Worm (Caenorhabditis elegans) whole organism, young adult: ENCODE data around the gene C14C10.1.

Source experiments
- F22D6.2 ChIP-seq: sonication (generic microtip); optimal IDR thresholded peaks from 2 replicates; lab custom pipeline; 2016; ENCODE audit warnings: mild to moderate bottlenecking, missing genetic modification characterization, missing compliant biosample characterization
- Y53G8AR.9 ChIP-seq: fragments of 200-800 bp; sonication (Bioruptor generic); conservative IDR thresholded peaks from 2 replicates; pipeline ENCODE4 v1.3.6; 2022; ENCODE audit warnings: missing genetic modification reagents, missing genetic modification characterization, missing compliant biosample characterization
- ama-1 ChIP-seq, 3 experiments: fragments of 150-350 bp in 1 of 3; sonication (generic microtip) in 2 of 3; optimal IDR thresholded peaks; 2 replicates each; lab custom pipeline; 2014 to 2018; ENCODE audit warnings: missing biosample characterization in 2 of 3, missing genetic modification characterization in 2 of 3, missing genetic modification reagents in 2 of 3
- ets-4 ChIP-seq: fragments of 200-800 bp; sonication (Bioruptor generic); optimal IDR thresholded peaks from 2 replicates; lab custom pipeline; 2018; ENCODE audit warnings: mild to moderate bottlenecking, missing genetic modification characterization, missing compliant biosample characterization
- gei-17 ChIP-seq: fragments of 200-800 bp; sonication (Bioruptor generic); optimal IDR thresholded peaks from 2 replicates; lab custom pipeline; 2018; ENCODE audit warnings: mild to moderate bottlenecking, missing genetic modification characterization, missing compliant biosample characterization
- hrde-1 ChIP-seq: sonication (generic microtip); optimal IDR thresholded peaks from 2 replicates; lab custom pipeline; 2016; ENCODE audit warnings: missing genetic modification characterization, mild to moderate bottlenecking, missing compliant biosample characterization, moderate library complexity, missing genotype, missing genetic modification reagents, borderline replicate concordance
- lin-54 ChIP-seq: fragments of 200-800 bp; sonication (Bioruptor generic); optimal IDR thresholded peaks from 2 replicates; lab custom pipeline; 2018; ENCODE audit warnings: mild to moderate bottlenecking, missing genetic modification characterization, missing compliant biosample characterization
- nfya-1 ChIP-seq: sonication (generic microtip); optimal IDR thresholded peaks from 2 replicates; lab custom pipeline; 2017; ENCODE audit warnings: antibody characterized with exemption, missing compliant biosample characterization, missing genetic modification characterization, borderline replicate concordance; ENCODE audit not compliant: insufficient read depth
- nhr-27 ChIP-seq: fragments of 200-800 bp; sonication (Bioruptor generic); optimal IDR thresholded peaks from 2 replicates; lab custom pipeline; 2018; ENCODE audit warnings: mild to moderate bottlenecking, missing genetic modification characterization, moderate library complexity, missing compliant biosample characterization
- unc-62 ChIP-seq: fragments of 150-350 bp; optimal IDR thresholded peaks from 2 replicates; lab custom pipeline; 2014; ENCODE audit warnings: missing biosample characterization, missing genetic modification reagents, missing genetic modification characterization
- zfh-2 ChIP-seq: fragments of 200-800 bp; sonication (Bioruptor generic); conservative IDR thresholded peaks from 2 replicates; pipeline ENCODE4 v1.3.6; 2022; ENCODE audit warnings: missing genetic modification reagents, missing genetic modification characterization, missing compliant biosample characterization
- ztf-22 ChIP-seq: fragments of 200-800 bp; sonication (Bioruptor generic); optimal IDR thresholded peaks from 2 replicates; lab custom pipeline; 2018; ENCODE audit warnings: mild to moderate bottlenecking, missing genetic modification characterization, moderate library complexity, missing compliant biosample characterization

DNA sequence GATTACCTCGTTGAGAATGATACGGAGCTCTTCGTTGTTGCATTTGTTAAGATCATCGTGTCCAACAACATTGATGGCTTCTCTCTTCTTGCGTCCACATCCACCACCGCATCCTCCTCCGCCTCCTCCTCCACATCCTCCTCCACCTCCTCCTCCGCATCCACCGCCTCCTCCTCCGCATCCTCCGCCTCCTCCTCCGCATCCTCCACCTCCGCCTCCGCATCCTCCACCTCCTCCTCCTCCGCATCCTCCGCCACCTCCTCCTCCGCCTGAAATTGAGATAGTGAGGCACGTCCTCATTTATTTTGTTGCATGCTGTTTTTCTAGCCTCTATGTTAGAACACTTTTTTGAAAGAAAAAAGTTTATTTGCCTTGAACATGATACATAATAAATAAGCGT, 12.3 kb upstream of the C14C10.1 start:
- TF ChIP-seq zfh-2: no peak; the same call in 1 of the 2 replicates
- no peak for TF ChIP-seq nfya-1 (tag; lab: Kevin White, UChicago)
- no peak for TF ChIP-seq gei-17 (GFP tag; lab: Kevin White, UChicago)
- no peak for TF ChIP-seq Y53G8AR.9 (GFP tag; lab: Robert Waterston, UW)
- no peak for TF ChIP-seq ama-1 (optimal IDR thresholded peaks at IDR 0.05; lab: Kevin White, UChicago)
- no peak for TF ChIP-seq ama-1 (GFP tag; optimal IDR thresholded peaks at IDR 0.05; lab: Kevin White, UChicago)
- TF ChIP-seq nhr-27 (tag; lab: Kevin White, UChicago): no peak
- TF ChIP-seq hrde-1: no peak
- no peak for TF ChIP-seq F22D6.2
- no peak for TF ChIP-seq lin-54 (GFP tag; lab: Kevin White, UChicago)
- no peak for TF ChIP-seq ets-4 (GFP tag; lab: Kevin White, UChicago)
- TF ChIP-seq unc-62 (GFP tag; lab: Kevin White, UChicago): no peak
- no peak for TF ChIP-seq ztf-22 (GFP tag; lab: Kevin White, UChicago)
